Worm (Caenorhabditis elegans) whole organism, young adult: ENCODE results near the gene F43E2.1.

Experiments
- F52B5.7 ChIP-seq: sonication (generic microtip); optimal IDR thresholded peaks from 2 replicates; lab custom pipeline; 2016; ENCODE audit warnings: mild to moderate bottlenecking, missing genetic modification characterization, missing compliant biosample characterization
- K11D2.4 ChIP-seq: fragments of 200-800 bp; sonication (Bioruptor generic); IDR thresholded peaks from 2 replicates; pipeline ENCODE4 v1.3.6; 2022; ENCODE audit warnings: missing genetic modification reagents, missing genetic modification characterization, missing compliant biosample characterization
- T07F8.4 ChIP-seq: sonication (generic microtip); optimal IDR thresholded peaks from 2 replicates; lab custom pipeline; 2016; ENCODE audit warnings: mild to moderate bottlenecking, missing genetic modification characterization, moderate library complexity, missing compliant biosample characterization
- ZK185.1 ChIP-seq: sonication (generic microtip); optimal IDR thresholded peaks from 2 replicates; lab custom pipeline; 2016; ENCODE audit warnings: mild to moderate bottlenecking, missing genetic modification characterization, missing compliant biosample characterization; ENCODE audit not compliant: poor library complexity, severe bottlenecking
- ccch-3 ChIP-seq: fragments of 200-800 bp; sonication (Bioruptor generic); optimal IDR thresholded peaks from 2 replicates; lab custom pipeline; 2018; ENCODE audit warnings: mild to moderate bottlenecking, missing genetic modification characterization, missing compliant biosample characterization
- ceh-27 ChIP-seq: fragments of 200-800 bp; sonication (Bioruptor generic); optimal IDR thresholded peaks from 2 replicates; lab custom pipeline; 2018; ENCODE audit warnings: mild to moderate bottlenecking, missing genetic modification characterization, moderate library complexity, missing compliant biosample characterization
- ceh-91 ChIP-seq: fragments of 200-800 bp; sonication (Bioruptor generic); IDR thresholded peaks from 2 replicates; pipeline ENCODE4 v1.3.6; 2022; ENCODE audit warnings: missing genetic modification reagents, missing genetic modification characterization, missing compliant biosample characterization
- die-1 ChIP-seq: sonication (generic microtip); optimal IDR thresholded peaks from 2 replicates; lab custom pipeline; 2016; ENCODE audit warnings: missing genotype, mild to moderate bottlenecking, missing genetic modification characterization, missing compliant biosample characterization
- dpff-1 ChIP-seq: sonication (generic microtip); optimal IDR thresholded peaks from 2 replicates; lab custom pipeline; 2017; ENCODE audit warnings: mild to moderate bottlenecking, missing genetic modification characterization, missing compliant biosample characterization
- egl-44 ChIP-seq: fragments of 200-800 bp; sonication (Bioruptor generic); IDR thresholded peaks from 2 replicates; pipeline ENCODE4 v1.3.6; 2022; ENCODE audit warnings: missing genetic modification reagents, missing genetic modification characterization, missing compliant biosample characterization
- him-1 ChIP-seq: sonication (generic microtip); optimal IDR thresholded peaks from 2 replicates; lab custom pipeline; 2016; ENCODE audit warnings: missing genotype, missing genetic modification reagents, missing genetic modification characterization, missing compliant biosample characterization
- hlh-12 ChIP-seq: sonication (generic microtip); optimal IDR thresholded peaks from 2 replicates; lab custom pipeline; 2016; ENCODE audit warnings: missing genetic modification characterization, missing compliant biosample characterization
- hlh-26 ChIP-seq: fragments of 200-800 bp; sonication (Bioruptor generic); conservative IDR thresholded peaks from 2 replicates; pipeline ENCODE4 v1.3.6; 2022; ENCODE audit warnings: missing genetic modification reagents, missing genetic modification characterization, missing compliant biosample characterization
- lin-35 ChIP-seq, 3 experiments: fragments of 150-350 bp in 2 of 3; sonication (generic microtip) in 1 of 3; optimal IDR thresholded peaks; 2 replicates each; lab custom pipeline; 2014 to 2018; ENCODE audit warnings: missing biosample characterization in 3 of 3, missing genetic modification characterization in 3 of 3, missing genetic modification reagents in 3 of 3
- madf-3 ChIP-seq: fragments of 200-800 bp; sonication (Bioruptor generic); IDR thresholded peaks from 2 replicates; pipeline ENCODE4 v1.3.6; 2022; ENCODE audit warnings: missing genetic modification reagents, missing genetic modification characterization, missing compliant biosample characterization
- madf-8 ChIP-seq: fragments of 200-800 bp; sonication (Bioruptor generic); conservative IDR thresholded peaks from 2 replicates; pipeline ENCODE4 v1.3.6; 2022; ENCODE audit warnings: missing genetic modification reagents, missing genetic modification characterization, missing compliant biosample characterization
- mel-28 ChIP-seq: sonication (generic microtip); optimal IDR thresholded peaks from 2 replicates; lab custom pipeline; 2016; ENCODE audit warnings: borderline replicate concordance, mild to moderate bottlenecking, missing genetic modification characterization, missing compliant biosample characterization
- nfya-1 ChIP-seq: sonication (generic microtip); optimal IDR thresholded peaks from 2 replicates; lab custom pipeline; 2017; ENCODE audit warnings: antibody characterized with exemption, missing compliant biosample characterization, missing genetic modification characterization, borderline replicate concordance; ENCODE audit not compliant: insufficient read depth
- nfya-2 ChIP-seq: fragments of 200-800 bp; sonication (Bioruptor generic); IDR thresholded peaks from 2 replicates; pipeline ENCODE4 v1.3.6; 2022; ENCODE audit warnings: missing genetic modification reagents, missing genetic modification characterization, missing compliant biosample characterization
- nhr-179 ChIP-seq: sonication (generic microtip); optimal IDR thresholded peaks from 2 replicates; lab custom pipeline; 2016; ENCODE audit warnings: mild to moderate bottlenecking, missing genetic modification characterization, missing compliant biosample characterization
- nhr-27 ChIP-seq: fragments of 200-800 bp; sonication (Bioruptor generic); optimal IDR thresholded peaks from 2 replicates; lab custom pipeline; 2018; ENCODE audit warnings: mild to moderate bottlenecking, missing genetic modification characterization, moderate library complexity, missing compliant biosample characterization
- pha-4 ChIP-seq: fragments of 150-350 bp; sonication (generic microtip); optimal IDR thresholded peaks from 2 replicates; lab custom pipeline; 2014; ENCODE audit warnings: missing biosample characterization, missing genetic modification reagents, missing genetic modification characterization
- repo-1 ChIP-seq: sonication (generic microtip); optimal IDR thresholded peaks from 2 replicates; lab custom pipeline; 2017; ENCODE audit warnings: mild to moderate bottlenecking, missing genetic modification characterization, missing compliant biosample characterization
- sdz-38 ChIP-seq: sonication (generic microtip); optimal IDR thresholded peaks from 2 replicates; lab custom pipeline; 2016; ENCODE audit warnings: missing genotype, missing genetic modification characterization, missing compliant biosample characterization
- snpc-1.3 ChIP-seq: sonication (generic microtip); optimal IDR thresholded peaks from 2 replicates; lab custom pipeline; 2017; ENCODE audit warnings: missing genetic modification characterization, mild to moderate bottlenecking, missing compliant biosample characterization, antibody characterized with exemption, moderate library complexity, missing genotype, missing genetic modification reagents; ENCODE audit not compliant: insufficient read depth
- sptf-2 ChIP-seq: fragments of 200-800 bp; sonication (Bioruptor generic); optimal IDR thresholded peaks from 2 replicates; lab custom pipeline; 2018; ENCODE audit warnings: mild to moderate bottlenecking, missing genetic modification characterization, missing compliant biosample characterization
- tbp1 ChIP-seq: fragments of 200-800 bp; sonication (Bioruptor generic); optimal IDR thresholded peaks from 2 replicates; lab custom pipeline; 2018; ENCODE audit warnings: mild to moderate bottlenecking, missing genetic modification characterization, missing compliant biosample characterization
- tbx-9 ChIP-seq: sonication (generic microtip); optimal IDR thresholded peaks from 2 replicates; lab custom pipeline; 2016; ENCODE audit warnings: borderline replicate concordance, missing genetic modification characterization, inconsistent platforms, missing compliant biosample characterization
- xnd-1 ChIP-seq: sonication (generic microtip); optimal IDR thresholded peaks from 2 replicates; lab custom pipeline; 2016; ENCODE audit warnings: missing genotype, missing genetic modification reagents, missing genetic modification characterization, missing compliant biosample characterization
- zfh-2 ChIP-seq: fragments of 200-800 bp; sonication (Bioruptor generic); conservative IDR thresholded peaks from 2 replicates; pipeline ENCODE4 v1.3.6; 2022; ENCODE audit warnings: missing genetic modification reagents, missing genetic modification characterization, missing compliant biosample characterization
- ztf-18 ChIP-seq: sonication (generic microtip); optimal IDR thresholded peaks from 2 replicates; lab custom pipeline; 2016; ENCODE audit warnings: missing genotype, mild to moderate bottlenecking, missing genetic modification characterization, missing compliant biosample characterization

Gene F43E2.1

ce11 chrII:7402625-7403024 lies 27.5 kb downstream of the F43E2.1 start, which contains the start of gene nas-7:
TSS of gene nas-7 (minus strand) at chrII:7402725.
- TF ChIP-seq tbx-9 (tag; lab: Kevin White, UChicago): no peak
- no peak for TF ChIP-seq hlh-26
- TF ChIP-seq sdz-38 (tag; lab: Kevin White, UChicago): no peak
- TF ChIP-seq ceh-91 (GFP tag; lab: Robert Waterston, UW): no peak
- TF ChIP-seq K11D2.4 (GFP tag; lab: Robert Waterston, UW): no peak
- no peak for TF ChIP-seq nfya-1
- no peak for TF ChIP-seq ceh-27
- no peak for TF ChIP-seq egl-44 (GFP tag; lab: Robert Waterston, UW)
- no peak for TF ChIP-seq zfh-2
- no peak for TF ChIP-seq hlh-12
- no peak for TF ChIP-seq madf-3 (GFP tag; lab: Robert Waterston, UW)
- no peak for TF ChIP-seq ztf-18
- no peak for TF ChIP-seq nfya-2 (GFP tag; lab: Robert Waterston, UW)
- TF ChIP-seq die-1 (tag; lab: Kevin White, UChicago): no peak
- no peak for TF ChIP-seq snpc-1.3 (tag; lab: Kevin White, UChicago)
- TF ChIP-seq sptf-2 (GFP tag; lab: Kevin White, UChicago): no peak
- no peak for TF ChIP-seq him-1
- TF ChIP-seq ZK185.1 (tag; lab: Kevin White, UChicago): no peak

ce11 chrII:7404001-7404400 lies 28.9 kb downstream of the F43E2.1 start:
- TF ChIP-seq nhr-179 (tag; lab: Kevin White, UChicago) (no peak), F52B5.7 (tag; lab: Kevin White, UChicago) (no peak), pha-4 (no peak)

ce11 chrII:7405262-7405661 lies 30.2 kb downstream of the F43E2.1 start:
- TF ChIP-seq mel-28 (tag; lab: Kevin White, UChicago) (no peak), T07F8.4 (no peak), dpff-1 (tag; lab: Kevin White, UChicago) (no peak), tbp1 (GFP tag; lab: Kevin White, UChicago) (no peak), egl-44 (GFP tag; lab: Robert Waterston, UW) (no peak), ccch-3 (GFP tag; lab: Kevin White, UChicago) (no peak), lin-35 (GFP tag; optimal IDR thresholded peaks at IDR 0.05; lab: Kevin White, UChicago) (no peak)
- TF ChIP-seq, all 124 proteins: peak for 0

ce11 chrII:7406438-7406837 lies 31.4 kb downstream of the F43E2.1 start:
- no peak for TF ChIP-seq xnd-1 (tag; lab: Kevin White, UChicago)

ce11 chrII:7408192-7408591 lies 33.1 kb downstream of the F43E2.1 start, which contains the start of gene srd-55:
TSS of gene srd-55 (plus strand) at chrII:7408492.
- no peak for TF ChIP-seq repo-1

- no peak for TF ChIP-seq nhr-27
- no peak for TF ChIP-seq pha-4
- no peak for TF ChIP-seq madf-8 (GFP tag; lab: Robert Waterston, UW)
Observed at ce11 chrII:7411930-7412329, 36.9 kb downstream of the F43E2.1 start, which contains the start of gene K02A2.5. TSS of gene K02A2.5 (minus strand) at chrII:7412030.
